Fruit fly (Drosophila melanogaster): ENCODE results near the gene CG15563.
A peak's percentile ranks its signal among the peaks of the same experiment; 100 is the strongest.

Gene CG15563

dm6 chr3R:31252093-31252962 is 20.2 kb upstream of the CG15563 start, which contains the start of the genes qless and mRpL32 (continued):
- TF ChIP-seq CG15601 (tag; optimal IDR thresholded peaks at IDR 0.05) (no peak), Dek (tag; optimal IDR thresholded peaks at IDR 0.05) (no peak), CG10462 (GFP tag; optimal IDR thresholded peaks at IDR 0.05) (no peak), CG4282 (GFP tag; optimal IDR thresholded peaks at IDR 0.05) (no peak), PHDP (tag; optimal IDR thresholded peaks at IDR 0.05) (peak; percentile 14), CG6654 (GFP tag; optimal IDR thresholded peaks at IDR 0.05) (peak; percentile 95), grn (GFP tag; optimal IDR thresholded peaks at IDR 0.05) (no peak), CG17612 (GFP tag; IDR thresholded peaks at IDR 0.05) (peak; percentile 41; the same call in 1 of the 2 replicates), Gug (GFP tag; IDR thresholded peaks at IDR 0.05) (peak; percentile 60; the same call in 3 of the 4 replicates), Neu2 (GFP tag; optimal IDR thresholded peaks at IDR 0.05; ENCODE audit: borderline replicate concordance) (peak; percentile 9), Trl (optimal IDR thresholded peaks at IDR 0.05) (no peak), Trl (GFP tag; optimal IDR thresholded peaks at IDR 0.05) (peak; percentile 77), nmo (GFP tag; optimal IDR thresholded peaks at IDR 0.05) (peak; percentile 71), CG2116 (GFP tag; optimal IDR thresholded peaks at IDR 0.05) (peak; percentile 80), CG9797 (GFP tag; optimal IDR thresholded peaks at IDR 0.05) (peak; percentile 42), CG12391 (tag; optimal IDR thresholded peaks at IDR 0.05) (peak; percentile 48), CG1024 (GFP tag; IDR thresholded peaks at IDR 0.05) (peak; percentile 68), CG10654 (GFP tag; optimal IDR thresholded peaks at IDR 0.05) (peak; percentile 72), lmd (GFP tag; IDR thresholded peaks at IDR 0.05) (peak; percentile 82), Chrac-16 (GFP tag; optimal IDR thresholded peaks at IDR 0.05) (peak; percentile 54), Hmr (GFP tag; optimal IDR thresholded peaks at IDR 0.05) (no peak), CG32772 (GFP tag; IDR thresholded peaks at IDR 0.05) (peak; percentile 72), ERR (GFP tag; optimal IDR thresholded peaks at IDR 0.05) (peak; percentile 60), ara (GFP tag; IDR thresholded peaks at IDR 0.05) (peak; percentile 94), tgo (GFP tag; IDR thresholded peaks at IDR 0.05) (peak; percentile 89), tap (tag; optimal IDR thresholded peaks at IDR 0.05) (no peak), CG11723 (GFP tag; optimal IDR thresholded peaks at IDR 0.05) (no peak), fd3F (GFP tag; optimal IDR thresholded peaks at IDR 0.05) (no peak), Dbx (GFP tag; IDR thresholded peaks at IDR 0.05) (peak; percentile 79), bab2 (GFP tag; optimal IDR thresholded peaks at IDR 0.05) (peak; percentile 71), dmrt11E (tag; optimal IDR thresholded peaks at IDR 0.05) (no peak), CG30403 (GFP tag; optimal IDR thresholded peaks at IDR 0.05) (peak; percentile 72), CG2199 (GFP tag; IDR thresholded peaks at IDR 0.05) (no peak), emc (GFP tag; optimal IDR thresholded peaks at IDR 0.05) (peak; percentile 72), lilli (GFP tag; optimal IDR thresholded peaks at IDR 0.05) (peak; percentile 70), Doc3 (GFP tag; IDR thresholded peaks at IDR 0.05; ENCODE audit: partially characterized antibody) (peak; percentile 86), ab (GFP tag; optimal IDR thresholded peaks at IDR 0.05) (no peak), CG4707 (GFP tag; optimal IDR thresholded peaks at IDR 0.05) (no peak), CG6272 (GFP tag; IDR thresholded peaks at IDR 0.05) (peak; percentile 79), Dip3 (GFP tag; optimal IDR thresholded peaks at IDR 0.05) (peak; percentile 19), klu (GFP tag; IDR thresholded peaks at IDR 0.05) (no peak; the same call in 1 of the 2 replicates), unpg (GFP tag; optimal IDR thresholded peaks at IDR 0.05) (peak; percentile 53), trem (tag; optimal IDR thresholded peaks at IDR 0.05) (peak; percentile 52), Max (GFP tag; optimal IDR thresholded peaks at IDR 0.05) (peak; percentile 76), CG3726 (GFP tag; IDR thresholded peaks at IDR 0.05) (peak; percentile 71; the same call in 1 of the 3 replicates), Rfx (GFP tag; IDR thresholded peaks at IDR 0.05) (peak; percentile 81; the same call in 1 of the 2 replicates), CG13296 (GFP tag; optimal IDR thresholded peaks at IDR 0.05) (peak; percentile 49), hb (GFP tag; IDR thresholded peaks at IDR 0.05; ENCODE audit: partially characterized antibody) (no peak), Fer2 (tag; optimal IDR thresholded peaks at IDR 0.05) (peak; percentile 45)

Data from whole organism, embryonic.